Fruit fly (Drosophila melanogaster): Measurements from ENCODE around the gene CG15741.

CG15741 gene

DNA sequence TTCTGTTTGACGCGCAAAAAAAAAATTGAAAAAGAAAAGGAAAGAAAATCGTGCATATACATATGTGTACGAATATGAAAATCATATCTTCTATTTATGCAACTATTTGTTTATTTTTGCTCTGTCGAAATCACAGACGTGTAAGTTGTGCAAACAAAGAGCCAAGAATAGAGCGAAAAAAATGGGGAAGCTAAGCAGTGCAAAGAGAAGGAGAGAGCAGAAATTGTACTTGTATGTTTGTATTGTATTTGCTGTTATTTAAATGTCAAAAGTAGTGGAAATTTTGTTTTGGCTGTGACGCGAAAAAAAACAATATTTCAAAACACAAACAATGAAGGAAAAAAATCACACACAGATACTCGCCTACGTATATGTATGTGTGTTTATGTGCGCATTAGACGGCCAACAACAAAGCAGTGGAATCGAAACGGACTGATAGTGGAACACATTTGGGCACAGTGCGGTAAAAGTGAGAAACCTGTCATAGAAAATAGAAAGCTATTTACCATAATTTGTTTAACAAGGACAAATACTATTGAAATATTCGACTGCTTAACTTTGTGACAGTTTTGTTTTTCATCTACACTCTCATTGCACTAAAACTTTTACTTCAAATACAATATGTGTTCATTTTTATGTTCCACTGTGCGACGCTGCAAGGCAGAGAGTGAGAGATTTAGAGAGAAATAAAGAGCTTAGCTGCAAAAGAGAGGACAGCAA lies 19.6 kb downstream of the CG15741 start:
- TF ChIP-seq CG17801 (GFP tag; optimal IDR thresholded peaks at IDR 0.05; ENCODE audit: partially characterized antibody), result peak; percentile 94

DNA sequence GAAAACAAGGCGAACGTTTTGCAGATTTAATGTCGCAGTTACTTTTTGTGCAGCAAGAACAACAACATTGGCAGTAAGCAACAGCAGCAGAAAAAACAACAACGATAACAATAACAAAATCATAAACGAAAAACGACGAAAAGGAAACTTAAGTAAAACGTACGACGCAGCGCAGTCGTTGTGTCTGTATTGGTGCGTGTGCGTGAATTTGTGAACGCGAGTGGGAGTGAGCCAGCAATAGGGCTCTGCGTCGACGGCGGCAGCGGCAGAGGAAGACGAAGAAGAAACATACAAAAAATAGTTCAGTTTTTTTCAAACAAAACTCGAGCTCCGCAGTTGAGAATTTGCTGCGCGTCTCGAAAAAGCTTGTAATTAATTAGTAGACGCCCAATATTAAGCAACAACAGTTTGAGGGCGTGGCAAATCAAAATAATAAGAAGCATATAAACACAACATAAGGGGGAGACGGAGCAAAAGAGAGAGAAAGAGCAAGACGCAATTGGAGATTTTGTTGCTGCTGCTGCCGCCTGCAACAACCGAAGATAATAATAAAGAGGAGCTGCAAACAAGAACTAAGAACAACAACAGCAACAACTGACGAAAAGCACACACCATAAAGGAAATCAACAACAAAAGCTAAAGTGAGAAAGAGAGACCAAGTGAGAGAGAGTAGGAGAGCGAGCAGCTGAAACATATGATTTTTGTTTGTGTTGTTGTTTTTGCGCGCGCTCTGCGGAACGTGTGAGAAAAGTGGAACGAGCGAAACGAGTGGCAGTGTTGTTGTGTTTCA lies 20.4 kb downstream of the CG15741 start:
- TF ChIP-seq CG17801 (GFP tag; optimal IDR thresholded peaks at IDR 0.05; ENCODE audit: partially characterized antibody), result peak; percentile 85

DNA sequence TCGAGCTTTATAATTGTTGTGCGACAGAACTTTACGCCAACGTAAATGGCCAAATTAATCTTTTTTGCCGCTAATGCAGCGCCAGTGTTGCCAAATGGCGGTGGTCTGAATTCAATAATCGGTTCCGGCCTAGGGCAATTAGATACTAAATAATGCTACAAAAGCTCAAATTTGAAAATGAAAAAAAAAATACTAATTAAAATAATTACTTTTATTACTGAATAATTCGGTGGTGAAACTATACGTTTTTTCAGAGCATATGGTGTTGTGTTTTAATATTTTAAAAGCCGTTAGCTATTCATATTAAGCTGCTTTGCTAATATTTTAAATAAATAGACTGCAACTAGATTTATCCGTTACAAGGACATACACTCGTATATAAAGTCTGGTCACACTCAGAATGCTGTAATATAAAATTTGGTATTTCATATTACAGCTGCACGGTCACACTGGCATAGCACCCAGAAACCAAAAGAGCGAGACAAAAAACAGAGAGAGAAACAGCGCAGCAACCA lies 21.3 kb downstream of the CG15741 start, which contains the start of the genes CG1578 and rudhira:
Gene CG1578 (minus strand): TSS at position 118 of the 515 bp plus-strand sequence.
Gene rudhira (plus strand): TSS at position 465 of the 515 bp plus-strand sequence.
- TF ChIP-seq CG17801 (GFP tag; optimal IDR thresholded peaks at IDR 0.05; ENCODE audit: partially characterized antibody), result no peak

DNA sequence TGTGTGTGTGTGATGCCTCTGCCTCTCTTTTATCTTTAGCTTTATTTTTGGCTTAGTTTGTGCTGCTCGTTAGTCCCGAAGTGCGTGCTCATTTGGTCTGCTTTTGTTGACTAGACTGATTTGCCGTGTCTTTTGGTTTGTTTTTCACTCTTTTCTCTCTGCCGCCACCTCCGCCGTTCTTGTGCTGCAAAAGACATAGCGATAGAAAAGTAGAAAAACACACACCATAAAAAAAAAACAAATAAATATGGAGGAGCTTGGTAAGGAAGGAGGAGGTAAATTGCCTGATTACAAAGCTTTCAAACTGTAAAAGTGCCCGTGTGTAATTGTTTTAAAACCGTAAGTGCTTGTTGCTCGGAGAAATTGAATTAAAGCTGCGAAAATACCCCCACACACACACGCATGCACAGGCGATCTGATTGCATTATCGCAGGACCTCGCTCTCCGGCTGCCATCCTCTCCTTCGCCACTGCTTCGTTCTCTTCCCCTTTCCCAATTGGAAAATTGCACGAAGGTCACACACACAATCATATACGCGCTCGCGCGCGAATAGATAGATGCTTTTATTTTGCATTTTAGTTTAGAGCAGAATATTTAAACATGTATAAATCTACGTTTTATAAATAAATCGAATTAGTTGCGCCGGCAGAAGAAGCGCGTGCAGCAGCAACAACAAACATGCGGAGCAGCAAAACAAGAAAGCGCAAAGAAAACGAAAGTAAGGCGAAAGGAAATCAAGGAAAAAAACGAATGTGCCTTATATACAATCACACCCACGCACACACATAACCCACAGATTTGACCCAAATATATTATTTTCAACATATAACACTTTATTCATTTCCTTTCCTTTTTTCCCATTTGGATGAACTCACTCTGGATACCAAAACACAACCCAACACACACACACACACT lies 22.2 kb downstream of the CG15741 start:
- TF ChIP-seq CG17801 (GFP tag; optimal IDR thresholded peaks at IDR 0.05; ENCODE audit: partially characterized antibody), result no peak

DNA sequence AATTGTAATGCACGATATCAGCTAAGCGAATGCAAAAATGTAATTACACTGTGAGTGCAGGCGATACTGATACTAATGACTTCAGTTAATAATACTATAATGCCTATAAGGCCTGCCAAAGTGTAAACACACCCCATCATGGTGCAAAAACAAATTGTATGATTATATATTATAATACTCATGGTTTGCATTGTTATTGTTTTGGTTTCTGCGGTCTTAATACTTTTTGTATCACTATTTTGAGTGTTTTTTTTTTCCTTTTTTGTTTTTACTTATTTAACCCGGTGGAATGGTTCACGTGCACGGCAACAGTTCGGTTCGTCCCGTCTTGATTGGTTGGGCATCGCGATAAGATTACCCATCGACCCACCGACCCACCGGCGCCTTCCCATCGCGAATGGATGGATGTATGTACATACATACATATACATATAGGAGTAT lies 24.1 kb downstream of the CG15741 start:
- TF ChIP-seq CG17801 (GFP tag; optimal IDR thresholded peaks at IDR 0.05; ENCODE audit: partially characterized antibody), result no peak

DNA sequence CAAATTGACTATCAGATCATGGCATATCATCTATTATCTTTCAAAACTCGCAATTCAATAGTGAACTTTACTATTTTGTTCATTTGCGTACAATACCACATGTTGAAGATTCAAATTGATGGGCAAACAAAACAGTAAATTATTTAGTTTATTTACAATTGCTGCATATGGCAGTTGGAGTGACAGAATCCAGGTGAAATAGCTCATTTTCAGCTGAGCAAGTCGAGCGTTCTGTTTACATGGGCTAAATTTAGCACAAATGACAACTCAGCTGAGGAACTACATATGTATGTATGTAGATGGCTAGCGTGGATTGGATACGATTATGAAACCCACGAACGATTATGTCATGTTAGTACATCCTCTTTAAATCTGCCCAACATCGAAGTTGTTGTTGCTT lies 25.0 kb downstream of the CG15741 start:
- TF ChIP-seq CG17801 (GFP tag; optimal IDR thresholded peaks at IDR 0.05; ENCODE audit: partially characterized antibody), result no peak

DNA sequence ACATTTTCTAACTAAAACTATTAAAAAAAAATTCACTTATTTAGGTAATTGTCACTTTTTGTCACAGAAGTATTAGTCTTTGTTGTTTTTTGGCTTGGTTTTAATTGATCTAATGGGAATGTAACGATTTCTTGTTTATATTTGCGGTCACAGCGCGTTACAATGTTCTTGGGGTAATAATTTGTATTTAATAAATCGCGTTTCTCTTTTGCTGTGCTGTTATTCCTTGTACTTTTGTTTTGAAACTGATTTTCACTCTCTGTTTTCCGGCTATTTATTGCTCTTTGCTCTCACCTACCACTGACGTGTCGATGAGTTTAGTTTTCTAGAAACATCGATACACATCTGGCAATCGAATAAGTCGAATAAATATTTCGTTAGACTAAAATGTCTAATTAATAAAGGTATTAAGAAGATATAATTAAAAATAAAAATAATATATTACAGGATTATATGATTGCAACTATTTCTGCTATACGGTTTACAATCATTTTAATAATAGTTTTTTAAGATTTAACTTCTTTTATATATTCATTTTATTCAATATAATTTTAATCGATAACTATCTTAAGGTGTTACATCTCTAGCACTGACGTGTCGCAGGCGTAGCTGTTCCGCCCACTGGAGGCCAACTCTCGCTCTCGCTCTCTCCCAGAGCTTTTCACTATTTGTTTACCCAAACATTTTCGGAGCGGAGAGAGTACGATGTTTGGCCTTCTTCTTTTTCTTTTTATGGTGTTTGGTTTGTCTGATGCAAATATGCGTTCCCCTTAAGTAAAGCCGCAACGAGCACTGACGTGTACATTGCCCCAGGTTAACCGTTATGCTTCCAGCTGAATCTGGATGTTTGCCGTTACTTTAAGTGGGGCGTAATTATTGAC lies 30.7 kb downstream of the CG15741 start, which contains the start of gene Hsc70-3:
Gene Hsc70-3 (minus strand): TSS at position 251 of the 881 bp plus-strand sequence.
- peak; percentile 81 for TF ChIP-seq CG17801 (GFP tag; optimal IDR thresholded peaks at IDR 0.05; ENCODE audit: partially characterized antibody)

DNA sequence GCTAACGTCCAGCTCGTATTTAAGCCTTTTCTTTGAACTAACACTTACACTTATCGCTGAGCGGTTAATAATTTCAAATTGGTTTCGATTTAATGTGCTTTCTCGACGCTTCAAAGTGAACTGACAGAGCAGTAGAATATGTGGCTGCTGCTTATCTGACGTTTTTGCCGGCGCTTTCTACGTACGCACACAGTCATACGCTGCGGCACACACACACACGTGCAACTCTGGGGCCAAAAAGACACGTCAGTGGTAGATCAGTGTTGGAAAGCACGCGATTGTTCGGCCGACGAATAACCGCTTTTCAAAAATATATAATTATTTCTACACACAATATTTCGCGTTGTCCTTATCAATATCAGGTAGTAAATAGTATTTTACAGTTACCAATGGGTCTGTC lies 31.6 kb downstream of the CG15741 start:
- peak; percentile 43 for TF ChIP-seq CG17801 (GFP tag; optimal IDR thresholded peaks at IDR 0.05; ENCODE audit: partially characterized antibody)

DNA sequence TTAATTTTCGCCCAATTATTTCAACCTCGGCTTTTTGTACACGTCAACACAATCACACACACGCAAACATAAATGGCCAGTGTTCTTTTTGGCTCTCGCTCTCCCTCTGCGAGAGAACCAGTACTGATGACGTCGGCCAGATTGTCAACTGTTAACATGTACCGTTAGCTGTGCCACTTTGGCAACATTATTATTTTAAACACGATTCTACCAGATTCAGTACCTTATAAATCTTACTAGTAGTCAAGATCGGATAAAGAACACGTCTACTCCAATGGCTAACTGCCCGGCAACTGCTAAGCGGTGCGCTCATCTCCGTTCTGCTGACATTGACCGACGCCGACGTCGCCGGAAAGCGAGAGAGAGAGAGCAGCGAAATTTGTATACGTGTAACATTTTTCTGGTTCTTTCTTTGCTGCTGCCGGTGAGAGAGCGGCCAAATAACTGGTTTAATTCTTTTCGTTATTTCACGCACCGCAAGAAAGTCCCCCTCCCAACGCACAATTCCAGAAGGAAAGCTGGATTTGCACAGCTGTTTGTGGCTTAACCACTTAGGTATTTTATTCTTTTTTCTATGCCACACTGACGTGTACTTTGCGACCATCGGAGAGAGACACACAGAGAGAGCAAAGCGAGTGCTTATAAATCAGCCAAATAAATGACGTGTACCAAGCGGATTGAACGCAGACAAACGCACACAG lies 32.6 kb downstream of the CG15741 start:
- no peak for TF ChIP-seq CG17801 (GFP tag; optimal IDR thresholded peaks at IDR 0.05; ENCODE audit: partially characterized antibody)

DNA sequence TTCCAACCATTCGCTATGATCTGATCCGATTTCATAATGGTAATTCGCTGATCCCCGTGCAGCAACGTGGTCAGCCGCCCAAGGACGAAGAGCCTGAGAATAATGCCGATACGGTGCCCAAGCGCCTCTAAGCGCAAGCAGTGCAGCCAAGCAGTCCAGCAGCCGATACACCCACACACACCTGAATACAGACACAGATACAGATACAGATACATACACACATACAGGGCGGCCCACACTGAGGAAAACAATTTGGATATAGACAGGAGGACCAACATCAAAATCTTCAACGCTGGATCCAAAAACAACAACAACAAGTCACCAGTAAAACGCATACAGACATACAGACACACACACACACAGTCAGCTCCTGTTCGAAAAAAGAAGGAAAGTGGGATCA lies 37.9 kb downstream of the CG15741 start:
- TF ChIP-seq CG17801 (GFP tag; optimal IDR thresholded peaks at IDR 0.05; ENCODE audit: partially characterized antibody), result no peak

DNA sequence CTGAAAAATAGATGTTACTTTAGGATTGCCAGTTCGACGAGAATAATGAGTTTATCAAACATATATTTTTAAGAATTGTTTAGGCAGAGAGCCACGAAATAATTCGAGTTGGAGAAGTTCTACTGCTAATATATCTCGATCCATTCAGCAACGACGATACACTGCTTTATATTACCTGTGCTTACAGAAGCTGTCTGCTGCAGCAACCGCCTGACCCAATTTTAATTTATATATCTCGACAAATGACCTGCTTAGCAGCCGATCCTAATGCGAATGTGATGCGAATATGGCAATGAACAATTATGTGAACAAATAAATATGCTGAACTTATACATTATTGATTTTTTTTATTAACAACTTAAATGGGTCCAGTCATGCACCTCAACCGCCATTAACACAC lies 39.3 kb downstream of the CG15741 start:
- TF ChIP-seq CG17801 (GFP tag; optimal IDR thresholded peaks at IDR 0.05; ENCODE audit: partially characterized antibody), result no peak

DNA sequence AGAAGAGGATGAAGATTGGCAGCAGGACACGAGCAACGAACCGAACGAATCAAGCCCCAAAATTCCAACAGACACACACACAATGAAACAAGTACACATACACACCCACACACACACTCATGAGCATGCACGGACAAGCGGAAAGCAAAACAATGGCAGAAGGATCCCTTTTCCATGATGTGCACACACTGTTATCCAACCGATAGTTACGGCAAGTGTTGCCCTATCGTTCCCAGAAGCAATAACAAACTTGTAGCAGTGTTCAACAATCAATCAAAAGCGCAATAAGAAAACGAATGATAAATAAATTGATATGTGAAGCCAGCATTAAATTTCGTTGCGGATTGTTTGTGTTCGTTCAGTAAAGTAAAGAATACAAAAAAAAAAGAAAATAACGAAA lies 40.9 kb downstream of the CG15741 start:
- no peak for TF ChIP-seq CG17801 (GFP tag; optimal IDR thresholded peaks at IDR 0.05; ENCODE audit: partially characterized antibody)

DNA sequence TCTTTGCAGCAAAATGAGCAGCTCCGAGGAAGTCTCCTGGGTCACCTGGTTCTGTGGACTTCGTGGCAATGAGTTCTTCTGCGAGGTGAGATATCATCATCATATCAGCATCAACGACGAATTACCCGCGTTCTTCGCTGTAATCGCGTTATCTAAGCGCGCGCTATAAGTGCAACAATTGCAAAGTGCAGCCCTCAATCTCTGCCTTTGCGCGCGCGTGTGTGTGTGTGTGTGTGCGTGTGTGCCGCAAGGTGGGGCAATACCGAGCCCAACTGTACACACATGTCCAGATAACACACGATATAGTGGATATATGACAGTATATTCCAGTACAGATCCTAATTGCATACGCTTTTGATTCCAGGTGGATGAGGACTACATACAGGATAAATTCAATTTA lies 44.4 kb downstream of the CG15741 start:
- no peak for TF ChIP-seq CG17801 (GFP tag; optimal IDR thresholded peaks at IDR 0.05; ENCODE audit: partially characterized antibody)
